Fruit fly (Drosophila melanogaster) whole organism, prepupa: ENCODE results near the gene mei-218.

ENCODE experiments used
- Blimp-1 ChIP-seq: fragments of 200-800 bp; sonication (Bioruptor generic); optimal IDR thresholded peaks from 3 replicates; lab custom pipeline; 2017; ENCODE audit warnings: missing biosample characterization, missing genetic modification characterization, mild to moderate bottlenecking, moderate library complexity, missing genetic modification reagents
- CG10631 ChIP-seq: fragments of 200-800 bp; sonication (Bioruptor generic); optimal IDR thresholded peaks from 2 replicates; lab custom pipeline; 2016; ENCODE audit warnings: missing biosample characterization, missing genetic modification characterization
- CG10669 ChIP-seq: fragments of 200-800 bp; sonication (Bioruptor generic); optimal IDR thresholded peaks from 3 replicates; lab custom pipeline; 2018; ENCODE audit warnings: missing biosample characterization, mild to moderate bottlenecking, missing genetic modification characterization, moderate library complexity
- CG11294 ChIP-seq: fragments of 200-800 bp; sonication (Bioruptor generic); IDR thresholded peaks from 2 replicates; pipeline ENCODE4 v1.3.6; 2022; ENCODE audit warnings: missing biosample characterization, missing genetic modification characterization
- CG11762 ChIP-seq: fragments of 200-800 bp; sonication (Bioruptor generic); optimal IDR thresholded peaks from 3 replicates; lab custom pipeline; 2016; ENCODE audit warnings: missing biosample characterization, missing genetic modification characterization; ENCODE audit not compliant: insufficient read depth
- CG11902 ChIP-seq: fragments of 200-800 bp; sonication (Bioruptor generic); optimal IDR thresholded peaks from 3 replicates; lab custom pipeline; 2016; ENCODE audit warnings: missing biosample characterization, missing genetic modification characterization
- CG15336 ChIP-seq: fragments of 200-800 bp; sonication (Bioruptor generic); IDR thresholded peaks from 2 replicates; pipeline ENCODE4 v1.3.6; 2022; ENCODE audit warnings: missing biosample characterization, missing genetic modification characterization
- CG1621 ChIP-seq: fragments of 200-800 bp; sonication (Bioruptor generic); optimal IDR thresholded peaks from 3 replicates; lab custom pipeline; 2018; ENCODE audit warnings: missing biosample characterization, mild to moderate bottlenecking, missing genetic modification characterization
- CG16779 ChIP-seq: fragments of 200-800 bp; sonication (Bioruptor generic); optimal IDR thresholded peaks from 3 replicates; lab custom pipeline; 2017; ENCODE audit warnings: missing biosample characterization, mild to moderate bottlenecking, missing genetic modification characterization
- CG34406 ChIP-seq: fragments of 200-800 bp; sonication (Bioruptor generic); optimal IDR thresholded peaks from 3 replicates; lab custom pipeline; 2016; ENCODE audit warnings: missing biosample characterization, missing genetic modification characterization
- CG3919 ChIP-seq: fragments of 200-800 bp; sonication (Bioruptor generic); optimal IDR thresholded peaks from 3 replicates; lab custom pipeline; 2016; ENCODE audit warnings: missing biosample characterization, missing genetic modification characterization
- CG4318 ChIP-seq: fragments of 200-800 bp; sonication (Bioruptor generic); optimal IDR thresholded peaks from 3 replicates; lab custom pipeline; 2017; ENCODE audit warnings: missing biosample characterization, mild to moderate bottlenecking, missing genetic modification characterization
- CG6163 ChIP-seq: fragments of 200-800 bp; sonication (Bioruptor generic); IDR thresholded peaks from 3 replicates; pipeline ENCODE4 v1.3.6; 2022; ENCODE audit warnings: missing biosample characterization, missing genetic modification characterization
- CG6808 ChIP-seq: fragments of 200-800 bp; sonication (Bioruptor generic); optimal IDR thresholded peaks from 3 replicates; lab custom pipeline; 2017; ENCODE audit warnings: missing biosample characterization, missing genetic modification characterization, mild to moderate bottlenecking, moderate library complexity, missing genetic modification reagents
- CG6854 ChIP-seq: fragments of 200-800 bp; sonication (Bioruptor generic); optimal IDR thresholded peaks from 2 replicates; lab custom pipeline; 2017; ENCODE audit warnings: missing biosample characterization, mild to moderate bottlenecking, missing genetic modification characterization
- CG7368 ChIP-seq: fragments of 200-800 bp; sonication (Bioruptor generic); optimal IDR thresholded peaks from 3 replicates; lab custom pipeline; 2016; ENCODE audit warnings: missing biosample characterization, missing genetic modification characterization
- CG8119 ChIP-seq: fragments of 200-800 bp; sonication (Bioruptor generic); IDR thresholded peaks from 3 replicates; pipeline ENCODE4 v1.3.6; 2022; ENCODE audit warnings: missing biosample characterization, missing genetic modification characterization
- CG8319 ChIP-seq: fragments of 200-800 bp; sonication (Bioruptor generic); optimal IDR thresholded peaks from 3 replicates; lab custom pipeline; 2016; ENCODE audit warnings: missing biosample characterization, missing genetic modification characterization
- Eip75B ChIP-seq: fragments of 200-800 bp; sonication (Bioruptor generic); optimal IDR thresholded peaks from 3 replicates; lab custom pipeline; 2016; ENCODE audit warnings: missing biosample characterization, missing genetic modification characterization
- Eip78C ChIP-seq: fragments of 200-800 bp; sonication (Bioruptor generic); peaks from one replicate; lab custom pipeline; 2016; ENCODE audit warnings: missing biosample characterization, missing genetic modification characterization
- Eip93F ChIP-seq: fragments of 200-800 bp; sonication (Bioruptor generic); optimal IDR thresholded peaks from 2 replicates; lab custom pipeline; 2016; ENCODE audit warnings: missing biosample characterization, mild to moderate bottlenecking, missing genetic modification characterization
- Ets21C ChIP-seq: fragments of 200-800 bp; sonication (Bioruptor generic); optimal IDR thresholded peaks from 3 replicates; lab custom pipeline; 2016; ENCODE audit warnings: missing biosample characterization, missing genetic modification characterization
- Ets96B ChIP-seq: fragments of 200-800 bp; optimal IDR thresholded peaks from 2 replicates; lab custom pipeline; 2019; ENCODE audit warnings: missing biosample characterization, mild to moderate bottlenecking, missing genetic modification characterization, moderate library complexity
- Hr38 ChIP-seq: sonication (Bioruptor generic); optimal IDR thresholded peaks from 2 replicates; lab custom pipeline; 2016; ENCODE audit warnings: missing biosample characterization, missing genetic modification characterization
- Met ChIP-seq: fragments of 200-800 bp; sonication (Bioruptor generic); optimal IDR thresholded peaks from 3 replicates; lab custom pipeline; 2016; ENCODE audit warnings: missing biosample characterization, missing genetic modification characterization
- OdsH ChIP-seq: fragments of 200-800 bp; sonication (Bioruptor generic); optimal IDR thresholded peaks from 3 replicates; lab custom pipeline; 2016; ENCODE audit warnings: missing biosample characterization, missing genetic modification characterization
- Sox102F ChIP-seq: fragments of 200-800 bp; sonication (Bioruptor generic); optimal IDR thresholded peaks from 2 replicates; lab custom pipeline; 2016; ENCODE audit warnings: missing biosample characterization, mild to moderate bottlenecking, missing genetic modification characterization
- Sox14 ChIP-seq: fragments of 200-800 bp; sonication (Bioruptor generic); optimal IDR thresholded peaks from 3 replicates; lab custom pipeline; 2016; ENCODE audit warnings: missing biosample characterization, missing genetic modification characterization
- Sox15 ChIP-seq: fragments of 200-800 bp; sonication (Bioruptor generic); optimal IDR thresholded peaks from 3 replicates; lab custom pipeline; 2016; ENCODE audit warnings: missing biosample characterization, missing genetic modification characterization
- achi ChIP-seq: fragments of 200-800 bp; sonication (Bioruptor generic); optimal IDR thresholded peaks from 3 replicates; lab custom pipeline; 2016; ENCODE audit warnings: missing biosample characterization, missing genetic modification characterization
- cyc ChIP-seq: fragments of 200-800 bp; sonication (Bioruptor generic); optimal IDR thresholded peaks from 3 replicates; lab custom pipeline; 2016; ENCODE audit warnings: missing biosample characterization, missing genetic modification characterization
- dsx ChIP-seq: fragments of 200-800 bp; optimal IDR thresholded peaks from 3 replicates; lab custom pipeline; 2019; ENCODE audit warnings: missing biosample characterization, mild to moderate bottlenecking, missing genetic modification characterization, moderate library complexity; ENCODE audit not compliant: poor library complexity, severe bottlenecking
- eg ChIP-seq: fragments of 200-800 bp; sonication (Bioruptor generic); IDR thresholded peaks from 3 replicates; pipeline ENCODE4 v1.3.6; 2022; ENCODE audit warnings: missing biosample characterization, missing genetic modification characterization
- esn ChIP-seq: fragments of 200-800 bp; sonication (Bioruptor generic); optimal IDR thresholded peaks from 2 replicates; lab custom pipeline; 2016; ENCODE audit warnings: missing biosample characterization, mild to moderate bottlenecking, missing genetic modification characterization, moderate library complexity
- fd85E ChIP-seq: fragments of 200-800 bp; sonication (Bioruptor generic); optimal IDR thresholded peaks from 3 replicates; lab custom pipeline; 2016; ENCODE audit warnings: missing biosample characterization, missing genetic modification characterization
- fkh ChIP-seq: fragments of 200-800 bp; sonication (Bioruptor generic); optimal IDR thresholded peaks from 3 replicates; lab custom pipeline; 2017; ENCODE audit warnings: missing biosample characterization, mild to moderate bottlenecking, missing genetic modification characterization, moderate library complexity
- lz ChIP-seq: fragments of 200-800 bp; sonication (Bioruptor generic); optimal IDR thresholded peaks from 3 replicates; lab custom pipeline; 2016; ENCODE audit warnings: missing biosample characterization, missing genetic modification characterization
- net ChIP-seq: fragments of 200-800 bp; sonication (Bioruptor generic); optimal IDR thresholded peaks from 3 replicates; lab custom pipeline; 2016; ENCODE audit warnings: missing biosample characterization, missing genetic modification characterization
- pdm3 ChIP-seq: fragments of 200-800 bp; sonication (Bioruptor generic); optimal IDR thresholded peaks from 3 replicates; lab custom pipeline; 2016; ENCODE audit warnings: missing biosample characterization, missing genetic modification characterization
- spab ChIP-seq: fragments of 200-800 bp; sonication (Bioruptor generic); optimal IDR thresholded peaks from 2 replicates; lab custom pipeline; 2017; ENCODE audit warnings: missing biosample characterization, mild to moderate bottlenecking, missing genetic modification characterization, missing genetic modification reagents
- ss ChIP-seq, 2 experiments: fragments of 200-800 bp; sonication (Bioruptor generic); optimal IDR thresholded peaks; 2 replicates in 1 of 2; 3 replicates in 1 of 2; lab custom pipeline; 2017 to 2018; ENCODE audit warnings: mild to moderate bottlenecking in 2 of 2, missing biosample characterization in 2 of 2, missing genetic modification characterization in 2 of 2, moderate library complexity in 1 of 2
- svp ChIP-seq: fragments of 200-800 bp; sonication (Bioruptor generic); peaks from one replicate; lab custom pipeline; 2016; ENCODE audit warnings: missing biosample characterization, missing genetic modification characterization
- topi ChIP-seq: fragments of 200-800 bp; sonication (Bioruptor generic); optimal IDR thresholded peaks from 3 replicates; lab custom pipeline; 2016; ENCODE audit warnings: missing biosample characterization, missing genetic modification characterization
- vri ChIP-seq: fragments of 200-800 bp; sonication (Bioruptor generic); optimal IDR thresholded peaks from 3 replicates; lab custom pipeline; 2016; ENCODE audit warnings: missing biosample characterization, mild to moderate bottlenecking, missing genetic modification characterization

Gene mei-218

dm6 chrX:17129733-17130466 lies 12.9 kb downstream of the mei-218 start (continued):
- TF ChIP-seq Sox15 (GFP tag; lab: Kevin White, UChicago) (peak; percentile 4), Ets21C (no peak), dsx (GFP tag; lab: Kevin White, UChicago) (no peak), Sox14 (GFP tag; lab: Kevin White, UChicago) (peak; percentile 2), CG15336 (GFP tag; lab: Robert Waterston, UW) (peak; percentile 66), achi (GFP tag; lab: Kevin White, UChicago) (no peak), spab (no peak), cyc (GFP tag; lab: Kevin White, UChicago) (peak; percentile 1), fd85E (GFP tag; lab: Kevin White, UChicago) (no peak), Eip78C (peak; percentile 86), Met (peak; percentile 50), net (GFP tag; lab: Kevin White, UChicago) (peak; percentile 55), Eip75B (GFP tag; lab: Kevin White, UChicago) (no peak), CG16779 (tag; lab: Kevin White, UChicago) (no peak), Blimp-1 (GFP tag; lab: Kevin White, UChicago) (no peak), Sox102F (peak; percentile 35), CG11294 (GFP tag; lab: Robert Waterston, UW) (0 out of 2 replicates have a peak, but pooled peaks have one; percentile 31), esn (GFP tag; lab: Kevin White, UChicago) (peak; percentile 53), CG6854 (GFP tag; lab: Kevin White, UChicago) (peak; percentile 5), OdsH (peak; percentile 63), vri (GFP tag; lab: Kevin White, UChicago) (peak; percentile 82), CG10669 (GFP tag; lab: Kevin White, UChicago) (peak; percentile 35), CG8319 (GFP tag; lab: Kevin White, UChicago) (no peak), Eip93F (peak; percentile 72), svp (peak; percentile 49), CG11762 (GFP tag; lab: Kevin White, UChicago) (peak; percentile 22), CG1621 (tag; lab: Kevin White, UChicago) (no peak), eg (GFP tag; lab: Robert Waterston, UW) (no peak; the same call in 2 of the 3 replicates), CG4318 (GFP tag; lab: Kevin White, UChicago) (peak; percentile 27)

dm6 chrX:17125017-17125821 lies 17.6 kb downstream of the mei-218 start:
- TF ChIP-seq CG6808 (GFP tag; lab: Kevin White, UChicago) (peak; percentile 11), dsx (GFP tag; lab: Kevin White, UChicago) (peak; percentile 8), ss (GFP tag; optimal IDR thresholded peaks at IDR 0.05; lab: Kevin White, UChicago) (peak; percentile 67 to 71), Sox102F (no peak), spab (peak; percentile 19), CG11294 (GFP tag; lab: Robert Waterston, UW) (no peak), CG3919 (peak; percentile 29), fkh (GFP tag; lab: Kevin White, UChicago) (peak; percentile 69), Sox14 (GFP tag; lab: Kevin White, UChicago) (no peak), Eip78C (peak; percentile 87), achi (GFP tag; lab: Kevin White, UChicago) (no peak), svp (peak; percentile 85), pdm3 (GFP tag; lab: Kevin White, UChicago) (no peak), CG34406 (GFP tag; lab: Kevin White, UChicago) (peak; percentile 20), Met (peak; percentile 11), Ets96B (tag; lab: Kevin White, UChicago) (peak; percentile 58), CG6854 (GFP tag; lab: Kevin White, UChicago) (no peak), CG10631 (GFP tag; lab: Kevin White, UChicago) (peak; percentile 2), Hr38 (GFP tag; lab: Kevin White, UChicago) (no peak), lz (GFP tag; lab: Kevin White, UChicago) (no peak), cyc (GFP tag; lab: Kevin White, UChicago) (peak; percentile 40), CG7368 (GFP tag; lab: Kevin White, UChicago) (peak; percentile 9), net (GFP tag; lab: Kevin White, UChicago) (peak; percentile 38), topi (GFP tag; lab: Kevin White, UChicago) (peak; percentile 45), CG11902 (GFP tag; lab: Kevin White, UChicago) (peak; percentile 13), Eip75B (GFP tag; lab: Kevin White, UChicago) (peak; percentile 24), OdsH (peak; percentile 31), CG11762 (GFP tag; lab: Kevin White, UChicago) (peak; percentile 10), vri (GFP tag; lab: Kevin White, UChicago) (no peak), CG6163 (GFP tag; lab: Robert Waterston, UW) (peak; percentile 47; the same call in 1 of the 3 replicates), CG8119 (GFP tag; lab: Robert Waterston, UW) (peak; percentile 32; the same call in 1 of the 3 replicates)
